Worm (Caenorhabditis elegans) whole organism, early embryonic: ENCODE measurements around the gene blos-4.

Source experiments
- aly-1 ChIP-seq: sonication (generic microtip); optimal IDR thresholded peaks from 2 replicates; lab custom pipeline; 2016; ENCODE audit warnings: missing genetic modification characterization, missing compliant biosample characterization
- ama-1 ChIP-seq: fragments of 150-350 bp; optimal IDR thresholded peaks from 2 replicates; lab custom pipeline; 2014
- pes-1 ChIP-seq: fragments of 200-800 bp; sonication (Bioruptor generic); IDR thresholded peaks from 2 replicates; pipeline ENCODE4 v1.3.6; 2022; ENCODE audit warnings: missing genetic modification reagents, missing genetic modification characterization, missing compliant biosample characterization
- scrt-1 ChIP-seq: fragments of 200-800 bp; sonication (Bioruptor generic); IDR thresholded peaks from 2 replicates; pipeline ENCODE4 v1.3.6; 2022; ENCODE audit warnings: missing genetic modification characterization, missing compliant biosample characterization
- sea-1 ChIP-seq: fragments of 200-800 bp; sonication (Bioruptor generic); conservative IDR thresholded peaks from 2 replicates; pipeline ENCODE4 v1.3.6; 2022; ENCODE audit warnings: missing genetic modification characterization, missing compliant biosample characterization
- tbx-37 ChIP-seq: fragments of 200-800 bp; sonication (Bioruptor generic); conservative IDR thresholded peaks from 2 replicates; pipeline ENCODE4 v1.3.6; 2022; ENCODE audit warnings: missing genetic modification reagents, missing genetic modification characterization, missing compliant biosample characterization

ce11 chrII:6226995-6227394 is 18.1 kb upstream of the blos-4 start, which contains the start of gene srsy-2:
- TF ChIP-seq aly-1 (tag; lab: Kevin White, UChicago) (no peak), ama-1 (lab: Kevin White, UChicago) (no peak), sea-1 (GFP tag; lab: Robert Waterston, UW) (no peak), tbx-37 (no peak), pes-1 (GFP tag; lab: Robert Waterston, UW) (no peak), scrt-1 (GFP tag; lab: Robert Waterston, UW) (no peak)
